Fruit fly (Drosophila melanogaster) whole organism, embryonic: ENCODE results near the gene CG5509.

Experiments used
- C15 ChIP-seq: fragments of 200-800 bp; sonication (Bioruptor generic); IDR thresholded peaks from 3 replicates; pipeline ENCODE4 v1.3.6; 2022; ENCODE audit warnings: missing biosample characterization, missing genetic modification characterization
- CG12744 ChIP-seq: fragments of 200-800 bp; sonication (Bioruptor generic); optimal IDR thresholded peaks from 2 replicates; lab custom pipeline; 2016; ENCODE audit warnings: missing biosample characterization, missing genetic modification characterization
- CG13123 ChIP-seq: fragments of 200-800 bp; sonication (Bioruptor generic); optimal IDR thresholded peaks from 2 replicates; lab custom pipeline; 2016; ENCODE audit warnings: missing biosample characterization, missing genetic modification characterization
- CG17359 ChIP-seq: fragments of 200-800 bp; sonication (Bioruptor generic); optimal IDR thresholded peaks from 3 replicates; lab custom pipeline; 2018; ENCODE audit warnings: missing biosample characterization, mild to moderate bottlenecking, missing genetic modification characterization, moderate library complexity
- CG17802 ChIP-seq: fragments of 200-800 bp; sonication (Bioruptor generic); optimal IDR thresholded peaks from 2 replicates; lab custom pipeline; 2018; ENCODE audit warnings: missing biosample characterization, mild to moderate bottlenecking, missing genetic modification characterization, moderate library complexity
- CG17829 ChIP-seq: fragments of 200-800 bp; optimal IDR thresholded peaks from 2 replicates; lab custom pipeline; 2019; ENCODE audit warnings: missing biosample characterization, mild to moderate bottlenecking, missing genetic modification characterization, moderate library complexity
- CG18476 ChIP-seq: fragments of 200-800 bp; sonication (Bioruptor generic); optimal IDR thresholded peaks from 2 replicates; lab custom pipeline; 2016; ENCODE audit warnings: missing biosample characterization, mild to moderate bottlenecking, missing genetic modification characterization
- CG2199 ChIP-seq: fragments of 200-800 bp; sonication (Bioruptor generic); IDR thresholded peaks from 3 replicates; pipeline ENCODE4 v1.3.6; 2022; ENCODE audit warnings: missing biosample characterization, missing genetic modification characterization
- CG31365 ChIP-seq: fragments of 200-800 bp; sonication (Bioruptor generic); optimal IDR thresholded peaks from 2 replicates; lab custom pipeline; 2018; ENCODE audit warnings: missing biosample characterization, mild to moderate bottlenecking, missing genetic modification characterization
- CG31388 ChIP-seq: fragments of 200-800 bp; sonication (Bioruptor generic); optimal IDR thresholded peaks from 2 replicates; lab custom pipeline; 2016; ENCODE audit warnings: missing biosample characterization, missing genetic modification characterization
- CG3281 ChIP-seq: fragments of 200-800 bp; sonication (Bioruptor generic); optimal IDR thresholded peaks from 3 replicates; lab custom pipeline; 2017; ENCODE audit warnings: missing biosample characterization, mild to moderate bottlenecking, missing genetic modification characterization
- CG33557 ChIP-seq: fragments of 200-800 bp; sonication (Bioruptor generic); optimal IDR thresholded peaks from 2 replicates; lab custom pipeline; 2019; ENCODE audit warnings: missing biosample characterization, mild to moderate bottlenecking, missing genetic modification characterization, moderate library complexity
- CG34422 ChIP-seq: fragments of 200-800 bp; sonication (Bioruptor generic); IDR thresholded peaks from 3 replicates; pipeline ENCODE4 v1.3.6; 2022; ENCODE audit warnings: missing biosample characterization, missing genetic modification characterization
- CG4328 ChIP-seq: fragments of 200-800 bp; sonication (Bioruptor generic); optimal IDR thresholded peaks from 3 replicates; lab custom pipeline; 2017; ENCODE audit warnings: missing biosample characterization, missing genetic modification reagents, missing genetic modification characterization
- CG4730 ChIP-seq: fragments of 200-800 bp; sonication (Bioruptor generic); IDR thresholded peaks from 2 replicates; pipeline ENCODE4 v1.3.6; 2022; ENCODE audit warnings: missing biosample characterization, missing genetic modification characterization
- CG6765 ChIP-seq: fragments of 200-800 bp; sonication (Bioruptor generic); optimal IDR thresholded peaks from 3 replicates; lab custom pipeline; 2017; ENCODE audit warnings: missing biosample characterization, mild to moderate bottlenecking, missing genetic modification characterization
- CG7357 ChIP-seq: fragments of 200-800 bp; sonication (Bioruptor generic); IDR thresholded peaks from 3 replicates; pipeline ENCODE4 v1.3.6; 2022; ENCODE audit warnings: missing biosample characterization, missing genetic modification characterization
- CG8924 ChIP-seq: fragments of 200-800 bp; optimal IDR thresholded peaks from 3 replicates; lab custom pipeline; 2019; ENCODE audit warnings: missing biosample characterization, mild to moderate bottlenecking, missing genetic modification characterization, moderate library complexity
- CG9215 ChIP-seq: fragments of 200-800 bp; sonication (Bioruptor generic); IDR thresholded peaks from 2 replicates; pipeline ENCODE4 v1.3.6; 2022; ENCODE audit warnings: missing biosample characterization, missing genetic modification characterization
- CG9609 ChIP-seq: fragments of 200-800 bp; sonication (Bioruptor generic); optimal IDR thresholded peaks from 3 replicates; lab custom pipeline; 2016; ENCODE audit warnings: missing biosample characterization, missing genetic modification characterization
- Chrac-16 ChIP-seq: fragments of 200-800 bp; sonication (Bioruptor generic); optimal IDR thresholded peaks from 3 replicates; lab custom pipeline; 2016; ENCODE audit warnings: missing biosample characterization, missing genetic modification characterization
- D19A ChIP-seq: fragments of 200-800 bp; optimal IDR thresholded peaks from 3 replicates; lab custom pipeline; 2019; ENCODE audit warnings: missing biosample characterization, mild to moderate bottlenecking, missing genetic modification characterization, moderate library complexity
- Dad ChIP-seq: fragments of 200-800 bp; sonication (Bioruptor generic); optimal IDR thresholded peaks from 3 replicates; lab custom pipeline; 2016; ENCODE audit warnings: missing biosample characterization, missing genetic modification characterization
- ERR ChIP-seq: fragments of 200-800 bp; sonication (Bioruptor generic); optimal IDR thresholded peaks from 2 replicates; lab custom pipeline; 2016; ENCODE audit warnings: missing biosample characterization, missing genetic modification characterization
- Hr39 ChIP-seq: fragments of >200 bp; optimal IDR thresholded peaks from 2 replicates; lab custom pipeline; 2017
- Hr78 ChIP-seq, 2 experiments: fragments of 200-800 bp in 1 of 2; fragments of >200 bp in 1 of 2; sonication (Bioruptor generic) in 1 of 2; optimal IDR thresholded peaks; 2 replicates each; lab custom pipeline; 2017 to 2019; ENCODE audit warnings: missing biosample characterization in 2 of 2, missing genetic modification characterization in 2 of 2, mild to moderate bottlenecking in 1 of 2, moderate library complexity in 1 of 2
- Nf-YC ChIP-seq: fragments of 200-800 bp; optimal IDR thresholded peaks from 3 replicates; lab custom pipeline; 2019; ENCODE audit warnings: missing biosample characterization, mild to moderate bottlenecking, missing genetic modification characterization, moderate library complexity
- Ptx1 ChIP-seq: fragments of 200-800 bp; sonication (Bioruptor generic); IDR thresholded peaks from 2 replicates; pipeline ENCODE4 v1.3.6; 2022; ENCODE audit warnings: missing biosample characterization, missing genetic modification characterization
- Six4 ChIP-seq: fragments of 200-800 bp; sonication (Bioruptor generic); optimal IDR thresholded peaks from 2 replicates; lab custom pipeline; 2016; ENCODE audit warnings: missing biosample characterization, missing genetic modification characterization
- Spps ChIP-seq: fragments of 200-800 bp; sonication (Bioruptor generic); optimal IDR thresholded peaks from 2 replicates; lab custom pipeline; 2018; ENCODE audit warnings: missing biosample characterization, mild to moderate bottlenecking, missing genetic modification characterization
- Sry-δ ChIP-seq: fragments of 200-800 bp; sonication (Bioruptor generic); optimal IDR thresholded peaks from 2 replicates; lab custom pipeline; 2016; ENCODE audit warnings: missing biosample characterization, missing genetic modification characterization
- Stat92E ChIP-seq, 3 experiments: fragments of >200 bp in 2 of 3; fragments of 200-800 bp in 1 of 3; sonication (Bioruptor generic) in 1 of 3; optimal IDR thresholded peaks; 2 replicates each; lab custom pipeline; 2017 to 2019; ENCODE audit warnings: missing biosample characterization in 3 of 3, missing genetic modification characterization in 3 of 3, mild to moderate bottlenecking in 1 of 3, moderate library complexity in 1 of 3
- Vsx1 ChIP-seq: fragments of 200-800 bp; sonication (Bioruptor generic); optimal IDR thresholded peaks from 2 replicates; lab custom pipeline; 2017; ENCODE audit warnings: missing biosample characterization, mild to moderate bottlenecking, missing genetic modification characterization, missing genetic modification reagents
- chinmo ChIP-seq: fragments of 200-800 bp; sonication (Bioruptor generic); IDR thresholded peaks from 4 replicates; pipeline ENCODE4 v1.3.6; 2022; ENCODE audit warnings: missing biosample characterization, missing genetic modification characterization; ENCODE audit not compliant: partially characterized antibody
- dan ChIP-seq: fragments of 200-800 bp; sonication (Bioruptor generic); IDR thresholded peaks from 2 replicates; pipeline ENCODE4 v1.3.6; 2022; ENCODE audit warnings: missing biosample characterization, missing genetic modification characterization
- grau ChIP-seq: fragments of 200-800 bp; optimal IDR thresholded peaks from 3 replicates; lab custom pipeline; 2019; ENCODE audit warnings: missing biosample characterization, mild to moderate bottlenecking, missing genetic modification characterization, moderate library complexity
- h ChIP-seq: fragments of >200 bp; optimal IDR thresholded peaks from 2 replicates; lab custom pipeline; 2017
- jumu ChIP-seq: fragments of 200-800 bp; sonication (Bioruptor generic); optimal IDR thresholded peaks from 3 replicates; lab custom pipeline; 2016; ENCODE audit warnings: missing biosample characterization, missing genetic modification characterization
- kni ChIP-seq: fragments of 200-800 bp; sonication (Bioruptor generic); optimal IDR thresholded peaks from 3 replicates; lab custom pipeline; 2017; ENCODE audit warnings: mild to moderate bottlenecking, missing biosample characterization, missing genetic modification reagents, missing genetic modification characterization
- lab ChIP-seq: fragments of 200-800 bp; sonication (Bioruptor generic); optimal IDR thresholded peaks from 3 replicates; lab custom pipeline; 2017; ENCODE audit warnings: missing biosample characterization, missing genetic modification characterization, mild to moderate bottlenecking, moderate library complexity, missing genetic modification reagents
- lola ChIP-seq, 3 experiments: fragments of >200 bp in 2 of 3; fragments of 200-800 bp in 1 of 3; sonication (Bioruptor generic) in 1 of 3; optimal IDR thresholded peaks; 2 replicates each; lab custom pipeline; 2017 to 2019; ENCODE audit warnings: missing biosample characterization in 3 of 3, missing genetic modification characterization in 3 of 3, mild to moderate bottlenecking in 1 of 3, moderate library complexity in 1 of 3
- nerfin-2 ChIP-seq: fragments of 200-800 bp; sonication (Bioruptor generic); IDR thresholded peaks from 2 replicates; pipeline ENCODE4 v1.3.6; 2022; ENCODE audit warnings: missing biosample characterization, missing genetic modification characterization; ENCODE audit not compliant: partially characterized antibody
- onecut ChIP-seq: fragments of 200-800 bp; sonication (Bioruptor generic); IDR thresholded peaks from 2 replicates; pipeline ENCODE4 v1.3.6; 2022; ENCODE audit warnings: missing biosample characterization, missing genetic modification characterization
- phol ChIP-seq: fragments of 200-800 bp; sonication (Bioruptor generic); optimal IDR thresholded peaks from 3 replicates; lab custom pipeline; 2018; ENCODE audit warnings: missing biosample characterization, mild to moderate bottlenecking, missing genetic modification characterization, moderate library complexity
- pum ChIP-seq: fragments of 200-800 bp; sonication (Bioruptor generic); optimal IDR thresholded peaks from 2 replicates; lab custom pipeline; 2016; ENCODE audit warnings: missing biosample characterization, missing genetic modification characterization
- sd ChIP-seq: fragments of 200-800 bp; sonication (Bioruptor generic); optimal IDR thresholded peaks from 3 replicates; lab custom pipeline; 2018; ENCODE audit warnings: missing biosample characterization, mild to moderate bottlenecking, missing genetic modification characterization, moderate library complexity
- tap ChIP-seq: fragments of 200-800 bp; optimal IDR thresholded peaks from 3 replicates; lab custom pipeline; 2019; ENCODE audit warnings: missing biosample characterization, mild to moderate bottlenecking, missing genetic modification characterization, moderate library complexity
- ttk ChIP-seq: fragments of 200-800 bp; sonication (Bioruptor generic); IDR thresholded peaks from 2 replicates; pipeline ENCODE4 v2.1.2; 2022; ENCODE audit warnings: missing biosample characterization, missing genetic modification characterization
- unpg ChIP-seq: fragments of 200-800 bp; sonication (Bioruptor generic); optimal IDR thresholded peaks from 3 replicates; lab custom pipeline; 2018; ENCODE audit warnings: missing biosample characterization, mild to moderate bottlenecking, missing genetic modification characterization, moderate library complexity
- vvl ChIP-seq: fragments of 200-800 bp; sonication (Bioruptor generic); IDR thresholded peaks from 2 replicates; pipeline ENCODE4 v1.3.6; 2022; ENCODE audit warnings: missing biosample characterization, missing genetic modification characterization

Gene CG5509

DNA sequence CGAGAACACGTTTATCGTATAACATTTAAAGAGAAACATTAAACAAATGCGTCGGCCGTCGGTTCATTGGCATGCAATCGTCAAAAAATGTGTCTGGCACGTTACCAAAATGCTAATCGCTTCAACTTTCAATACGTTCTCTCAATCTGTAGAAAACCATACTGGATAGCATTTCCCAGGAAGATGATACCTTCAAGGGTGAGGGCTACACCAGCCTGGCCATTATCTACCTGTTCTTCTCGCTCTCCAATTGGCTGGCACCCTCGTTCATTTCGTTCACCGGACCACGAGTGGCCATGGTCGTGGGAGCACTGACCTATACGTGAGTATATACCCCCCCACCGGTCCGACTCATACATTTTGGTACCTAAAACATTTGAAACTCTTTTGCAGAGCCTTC lies 2.2 kb downstream of the CG5509 start:
- no peak for TF ChIP-seq CG31388 (GFP tag; lab: Kevin White, UChicago)
- TF ChIP-seq D19A (tag; lab: Kevin White, UChicago), result no peak
- TF ChIP-seq C15 (GFP tag; lab: Robert Waterston, UW), result no peak
- no peak for TF ChIP-seq Hr78 (GFP tag; optimal IDR thresholded peaks at IDR 0.05; lab: Kevin White, UChicago)
- no peak for TF ChIP-seq Dad (GFP tag; lab: Kevin White, UChicago)
- TF ChIP-seq CG9609 (GFP tag; lab: Kevin White, UChicago), result no peak
- no peak for TF ChIP-seq lola (GFP tag; optimal IDR thresholded peaks at IDR 0.05; lab: Kevin White, UChicago)
- TF ChIP-seq lab (GFP tag; lab: Kevin White, UChicago), result no peak
- TF ChIP-seq Nf-YC (tag; lab: Kevin White, UChicago), result peak; percentile 7
- no peak for TF ChIP-seq h (lab: Kevin White, UChicago)
- TF ChIP-seq grau (tag; lab: Kevin White, UChicago), result no peak
- 0 out of 2 replicates have a peak, but pooled peaks have one; percentile 19 for TF ChIP-seq vvl (GFP tag; lab: Robert Waterston, UW)
- peak in 1 of 3 experiments; percentile 33 for TF ChIP-seq Stat92E (GFP tag; optimal IDR thresholded peaks at IDR 0.05; lab: Kevin White, UChicago)
- TF ChIP-seq ttk (GFP tag; lab: Robert Waterston, UW), result no peak
- 0 out of 3 replicates have a peak, but pooled peaks have one; percentile 16 for TF ChIP-seq CG2199 (GFP tag; lab: Robert Waterston, UW)
- TF ChIP-seq Six4, result no peak
- TF ChIP-seq chinmo (GFP tag; lab: Robert Waterston, UW), result 0 out of 4 replicates have a peak, but pooled peaks have one; percentile 65
- TF ChIP-seq Hr39 (lab: Kevin White, UChicago), result no peak
- no peak for TF ChIP-seq sd (tag; lab: Kevin White, UChicago)
- no peak for TF ChIP-seq unpg (GFP tag; lab: Kevin White, UChicago)
- TF ChIP-seq CG17359 (tag; lab: Kevin White, UChicago), result no peak
- TF ChIP-seq CG17829, result no peak
- no peak for TF ChIP-seq CG8924
- peak; percentile 90 for TF ChIP-seq kni (GFP tag; lab: Kevin White, UChicago)
- no peak for TF ChIP-seq Chrac-16
- TF ChIP-seq CG31365 (tag; lab: Kevin White, UChicago), result no peak
- TF ChIP-seq ERR (GFP tag; lab: Kevin White, UChicago), result no peak
- no peak for TF ChIP-seq nerfin-2 (GFP tag; lab: Robert Waterston, UW)

DNA sequence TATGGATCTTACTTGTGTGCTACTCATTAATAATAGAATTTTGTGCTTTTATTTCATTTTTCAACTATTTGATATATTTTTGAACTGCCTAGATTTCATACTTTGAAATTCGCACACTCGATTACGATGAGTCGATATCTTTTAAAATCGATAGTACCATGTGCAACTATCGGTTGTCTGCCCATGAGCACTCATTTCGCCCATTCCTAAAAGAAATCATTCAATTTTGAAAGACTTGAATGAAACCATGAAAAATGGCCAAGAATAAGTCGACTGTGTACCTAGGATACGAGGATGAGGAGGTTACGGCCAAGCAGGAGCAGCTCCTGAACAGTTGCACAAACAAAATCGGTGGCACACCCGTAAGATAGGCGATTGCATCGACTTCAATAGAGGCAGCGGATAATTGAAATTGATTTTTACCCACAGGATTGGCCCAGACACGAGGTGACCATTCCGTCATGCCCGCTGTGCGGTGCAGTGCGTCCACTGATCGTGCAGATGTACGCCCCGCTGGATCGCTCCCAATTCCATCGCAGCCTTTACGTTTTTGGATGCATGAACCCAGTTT lies 4.2 kb downstream of the CG5509 start, which contains the start of gene trus:
trus (plus strand) TSS at position 204 of the 571 bp plus-strand sequence.
- TF ChIP-seq CG13123 (GFP tag; lab: Kevin White, UChicago) (no peak), Spps (tag; lab: Kevin White, UChicago) (no peak), Ptx1 (GFP tag; lab: Robert Waterston, UW) (no peak), Sry-δ (peak; percentile 89), CG6765 (no peak), tap (tag; lab: Kevin White, UChicago) (no peak), CG8924 (no peak), phol (tag; lab: Kevin White, UChicago) (no peak), CG3281 (GFP tag; lab: Kevin White, UChicago) (no peak), CG33557 (GFP tag; lab: Kevin White, UChicago) (no peak), onecut (peak; percentile 90), CG18476 (no peak), CG17802 (tag; lab: Kevin White, UChicago) (no peak), Vsx1 (GFP tag; lab: Kevin White, UChicago) (no peak), CG7357 (GFP tag; lab: Robert Waterston, UW) (no peak), CG4730 (GFP tag; lab: Robert Waterston, UW) (no peak), dan (no peak), CG9215 (GFP tag; lab: Robert Waterston, UW) (no peak), CG12744 (GFP tag; lab: Kevin White, UChicago) (no peak), pum (GFP tag; lab: Kevin White, UChicago) (no peak), jumu (no peak), CG4328 (GFP tag; lab: Kevin White, UChicago) (no peak), CG34422 (no peak), nerfin-2 (GFP tag; lab: Robert Waterston, UW) (peak; percentile 69)
